Worm (Caenorhabditis elegans) whole organism, mixed stage, embryonic: ENCODE results near the gene coh-3.

Experiments used
- bed-3 ChIP-seq: fragments of 200-800 bp; sonication (Bioruptor generic); optimal IDR thresholded peaks from 3 replicates; lab custom pipeline; 2018; ENCODE audit warnings: mild to moderate bottlenecking, missing genetic modification characterization, moderate library complexity, missing compliant biosample characterization
- ceh-39 ChIP-seq: fragments of 150-350 bp; optimal IDR thresholded peaks from 2 replicates; lab custom pipeline; 2014; ENCODE audit warnings: missing biosample characterization, missing genetic modification characterization
- ceh-83 ChIP-seq: fragments of 200-800 bp; sonication (Bioruptor generic); optimal IDR thresholded peaks from 2 replicates; lab custom pipeline; 2018; ENCODE audit warnings: mild to moderate bottlenecking, missing genetic modification characterization, missing compliant biosample characterization
- ces-1 ChIP-seq: fragments of 150-350 bp; optimal IDR thresholded peaks from 2 replicates; lab custom pipeline; 2014; ENCODE audit warnings: missing biosample characterization, missing genetic modification reagents, missing genetic modification characterization
- cnd-1 ChIP-seq: fragments of 200-800 bp; sonication (Bioruptor generic); optimal IDR thresholded peaks from 2 replicates; lab custom pipeline; 2018; ENCODE audit warnings: mild to moderate bottlenecking, missing genetic modification characterization, missing compliant biosample characterization
- flh-1 ChIP-seq: fragments of 200-800 bp; sonication (Bioruptor generic); optimal IDR thresholded peaks from 2 replicates; lab custom pipeline; 2018; ENCODE audit warnings: mild to moderate bottlenecking, missing genetic modification characterization, moderate library complexity, missing compliant biosample characterization
- lin-13 ChIP-seq: fragments of 150-350 bp; optimal IDR thresholded peaks from 2 replicates; lab custom pipeline; 2014; ENCODE audit warnings: missing biosample characterization, missing genetic modification characterization
- mep-1 ChIP-seq: fragments of 150-350 bp; optimal IDR thresholded peaks from 2 replicates; lab custom pipeline; 2017; ENCODE audit warnings: missing biosample characterization, missing genetic modification reagents, missing genetic modification characterization, inconsistent platforms
- nhr-237 ChIP-seq: fragments of 150-350 bp; optimal IDR thresholded peaks from 2 replicates; lab custom pipeline; 2014; ENCODE audit warnings: missing biosample characterization, missing genetic modification characterization
- nhr-28 ChIP-seq: fragments of 150-350 bp; optimal IDR thresholded peaks from 2 replicates; lab custom pipeline; 2014; ENCODE audit warnings: missing biosample characterization, missing genetic modification characterization
- snpc-4 ChIP-seq: fragments of 150-350 bp; optimal IDR thresholded peaks from 2 replicates; lab custom pipeline; 2014; ENCODE audit warnings: missing biosample characterization, missing genetic modification characterization
- sptf-1 ChIP-seq: sonication (generic microtip); optimal IDR thresholded peaks from 2 replicates; lab custom pipeline; 2017; ENCODE audit warnings: mild to moderate bottlenecking, missing genetic modification characterization, moderate library complexity, missing compliant biosample characterization
- unc-39 ChIP-seq: fragments of 150-350 bp; optimal IDR thresholded peaks from 2 replicates; lab custom pipeline; 2014; ENCODE audit warnings: missing biosample characterization, missing genetic modification characterization

The coh-3 gene

DNA sequence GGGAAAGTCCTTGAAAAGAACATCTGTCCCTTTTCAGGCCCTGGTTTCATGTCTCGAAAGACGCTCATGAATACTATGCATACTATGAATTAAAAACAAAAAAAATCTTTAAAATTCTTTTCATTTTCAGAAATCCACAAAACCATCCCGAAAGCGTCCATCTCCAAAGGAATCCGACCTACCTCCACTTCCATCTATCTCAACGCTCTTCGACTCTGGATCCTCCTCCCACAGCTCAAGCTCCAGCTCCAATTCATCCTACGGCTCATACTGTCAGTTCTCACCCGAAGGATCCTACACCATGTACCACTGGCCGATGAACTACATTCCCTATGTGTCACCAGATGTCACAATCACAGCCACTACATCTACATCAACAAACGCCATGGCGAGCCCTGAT, 51.3 kb downstream of the coh-3 start:
- TF ChIP-seq mep-1 (tag; lab: Kevin White, UChicago) (no peak), lin-13 (tag; lab: Kevin White, UChicago) (no peak), unc-39 (no peak), ces-1 (GFP tag; lab: Kevin White, UChicago) (no peak), nhr-28 (tag; lab: Kevin White, UChicago) (no peak), cnd-1 (no peak), snpc-4 (tag; lab: Kevin White, UChicago) (no peak), bed-3 (GFP tag; lab: Kevin White, UChicago) (no peak), ceh-83 (GFP tag; lab: Kevin White, UChicago) (no peak), sptf-1 (tag; lab: Kevin White, UChicago) (no peak), flh-1 (GFP tag; lab: Kevin White, UChicago) (no peak), ceh-39 (tag; lab: Kevin White, UChicago) (no peak), nhr-237 (tag; lab: Kevin White, UChicago) (no peak)
